Worm (Caenorhabditis elegans): ENCODE results near the gene K08H2.4.

DNA sequence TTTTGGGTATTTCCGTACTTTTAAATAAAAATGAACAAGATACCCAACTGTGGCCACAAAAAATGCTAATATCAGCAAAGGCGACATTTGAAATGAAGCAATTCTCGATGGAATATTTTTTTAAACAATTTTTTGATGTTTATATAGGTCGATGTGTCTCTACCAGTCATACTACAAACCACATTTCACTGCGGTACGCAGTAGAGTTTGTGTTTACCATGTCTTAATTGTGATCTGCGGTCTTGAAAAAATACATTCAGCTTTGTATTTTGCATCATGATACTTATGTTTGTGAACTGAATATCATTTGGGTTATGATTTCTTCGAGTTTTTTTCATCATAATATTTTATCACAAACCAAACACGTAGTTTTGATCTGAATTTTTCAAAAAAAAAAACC, 45.8 kb downstream of the K08H2.4 start, which contains the start of gene cyp-14A4:
- TF ChIP-seq pha-4 (tag; optimal IDR thresholded peaks at IDR 0.05) = no peak
- TF ChIP-seq ztf-4 (tag; optimal IDR thresholded peaks at IDR 0.05) = no peak
- no peak for TF ChIP-seq sea-2 (GFP tag; optimal IDR thresholded peaks at IDR 0.05)
- TF ChIP-seq nhr-237 (tag; optimal IDR thresholded peaks at IDR 0.05) = no peak
- TF ChIP-seq ztf-11 (tag; optimal IDR thresholded peaks at IDR 0.05) = no peak
- TF ChIP-seq snpc-4 (tag; optimal IDR thresholded peaks at IDR 0.05) = no peak
- no peak for TF ChIP-seq ceh-9 (tag; optimal IDR thresholded peaks at IDR 0.05)
- no peak for TF ChIP-seq egl-27 (tag; optimal IDR thresholded peaks at IDR 0.05)
- TF ChIP-seq aly-2 (tag; optimal IDR thresholded peaks at IDR 0.05) = no peak
- TF ChIP-seq daf-12 (tag; optimal IDR thresholded peaks at IDR 0.05) = no peak
- TF ChIP-seq skn-1 (tag; optimal IDR thresholded peaks at IDR 0.05) = no peak
- no peak for TF ChIP-seq zag-1 (tag; optimal IDR thresholded peaks at IDR 0.05)
- TF ChIP-seq nhr-12 (tag; optimal IDR thresholded peaks at IDR 0.05) = no peak

Measured in whole organism, L3 larva.